Fruit fly (Drosophila melanogaster) whole organism, embryonic: Measurements from ENCODE around the gene GstD4.

ENCODE experiments used
- Atf6 ChIP-seq: fragments of 200-800 bp; sonication (Bioruptor generic); IDR thresholded peaks from 2 replicates; pipeline ENCODE4 v1.3.6; 2022; ENCODE audit warnings: missing biosample characterization, missing genetic modification characterization
- CG10267 ChIP-seq: fragments of 200-800 bp; sonication (Bioruptor generic); optimal IDR thresholded peaks from 2 replicates; lab custom pipeline; 2018; ENCODE audit warnings: missing biosample characterization, mild to moderate bottlenecking, missing genetic modification characterization, moderate library complexity
- CG10462 ChIP-seq: fragments of 200-800 bp; sonication (Bioruptor generic); optimal IDR thresholded peaks from 2 replicates; lab custom pipeline; 2016; ENCODE audit warnings: missing biosample characterization, missing genetic modification characterization
- CG12104 ChIP-seq: fragments of 200-800 bp; sonication (Bioruptor generic); optimal IDR thresholded peaks from 3 replicates; lab custom pipeline; 2016; ENCODE audit warnings: missing biosample characterization, missing genetic modification characterization
- CG12299 ChIP-seq: fragments of 200-800 bp; sonication (Bioruptor generic); optimal IDR thresholded peaks from 2 replicates; lab custom pipeline; 2018; ENCODE audit warnings: missing biosample characterization, mild to moderate bottlenecking, missing genetic modification characterization
- CG14014 ChIP-seq: fragments of 200-800 bp; sonication (Bioruptor generic); IDR thresholded peaks from 2 replicates; pipeline ENCODE4 v1.3.6; 2022; ENCODE audit warnings: missing biosample characterization, missing genetic modification characterization
- CG14050 ChIP-seq: fragments of 200-800 bp; sonication (Bioruptor generic); IDR thresholded peaks from 3 replicates; pipeline ENCODE4 v1.3.6; 2022; ENCODE audit warnings: missing biosample characterization, missing genetic modification characterization
- CG14710 ChIP-seq: fragments of 200-800 bp; sonication (Bioruptor generic); optimal IDR thresholded peaks from 3 replicates; lab custom pipeline; 2019; ENCODE audit warnings: missing biosample characterization, mild to moderate bottlenecking, missing genetic modification characterization, moderate library complexity
- CG17186 ChIP-seq: fragments of 200-800 bp; sonication (Bioruptor generic); optimal IDR thresholded peaks from 3 replicates; lab custom pipeline; 2017; ENCODE audit warnings: missing biosample characterization, missing genetic modification reagents, missing genetic modification characterization
- CG17359 ChIP-seq: fragments of 200-800 bp; sonication (Bioruptor generic); optimal IDR thresholded peaks from 3 replicates; lab custom pipeline; 2018; ENCODE audit warnings: missing biosample characterization, mild to moderate bottlenecking, missing genetic modification characterization, moderate library complexity
- CG17361 ChIP-seq: fragments of 200-800 bp; sonication (Bioruptor generic); IDR thresholded peaks from 3 replicates; pipeline ENCODE4 v1.3.6; 2022; ENCODE audit warnings: missing biosample characterization, missing genetic modification characterization
- CG17612 ChIP-seq: fragments of 200-800 bp; sonication (Bioruptor generic); IDR thresholded peaks from 2 replicates; pipeline ENCODE4 v1.3.6; 2022; ENCODE audit warnings: missing biosample characterization, missing genetic modification characterization
- CG2116 ChIP-seq: fragments of 200-800 bp; sonication (Bioruptor generic); optimal IDR thresholded peaks from 3 replicates; lab custom pipeline; 2018; ENCODE audit warnings: missing biosample characterization, mild to moderate bottlenecking, missing genetic modification characterization
- CG2199 ChIP-seq: fragments of 200-800 bp; sonication (Bioruptor generic); IDR thresholded peaks from 3 replicates; pipeline ENCODE4 v1.3.6; 2022; ENCODE audit warnings: missing biosample characterization, missing genetic modification characterization
- CG2678 ChIP-seq: fragments of 200-800 bp; sonication (Bioruptor generic); optimal IDR thresholded peaks from 3 replicates; lab custom pipeline; 2019; ENCODE audit warnings: missing biosample characterization, mild to moderate bottlenecking, missing genetic modification characterization, moderate library complexity
- CG32772 ChIP-seq: fragments of 200-800 bp; sonication (Bioruptor generic); IDR thresholded peaks from 2 replicates; pipeline ENCODE4 v1.3.6; 2022; ENCODE audit warnings: missing biosample characterization, missing genetic modification characterization
- CG3995 ChIP-seq: fragments of 200-800 bp; sonication (Bioruptor generic); optimal IDR thresholded peaks from 3 replicates; lab custom pipeline; 2016; ENCODE audit warnings: missing biosample characterization, missing genetic modification characterization
- CG4854 ChIP-seq: fragments of 200-800 bp; sonication (Bioruptor generic); optimal IDR thresholded peaks from 2 replicates; lab custom pipeline; 2016; ENCODE audit warnings: missing biosample characterization, missing genetic modification characterization, inconsistent platforms
- CG6272 ChIP-seq: fragments of 200-800 bp; sonication (Bioruptor generic); IDR thresholded peaks from 2 replicates; pipeline ENCODE4 v1.3.6; 2022; ENCODE audit warnings: missing biosample characterization, missing genetic modification characterization
- CG6689 ChIP-seq: fragments of 200-800 bp; sonication (Bioruptor generic); IDR thresholded peaks from 2 replicates; pipeline ENCODE4 v1.3.6; 2022; ENCODE audit warnings: missing biosample characterization, missing genetic modification characterization
- CG7357 ChIP-seq: fragments of 200-800 bp; sonication (Bioruptor generic); IDR thresholded peaks from 3 replicates; pipeline ENCODE4 v1.3.6; 2022; ENCODE audit warnings: missing biosample characterization, missing genetic modification characterization
- CG8290 ChIP-seq, 3 experiments: fragments of 200-800 bp; sonication (Bioruptor generic); optimal IDR thresholded peaks; 2 replicates each; lab custom pipeline; 2016 to 2019; ENCODE audit warnings: missing biosample characterization in 3 of 3, missing genetic modification characterization in 3 of 3, mild to moderate bottlenecking in 2 of 3, moderate library complexity in 1 of 3
- CG8478 ChIP-seq: fragments of >200 bp; optimal IDR thresholded peaks from 2 replicates; lab custom pipeline; 2018
- CkIIα-i1 ChIP-seq: fragments of 200-800 bp; sonication (Bioruptor generic); IDR thresholded peaks from 2 replicates; pipeline ENCODE4 v1.3.6; 2022; ENCODE audit warnings: missing biosample characterization, missing genetic modification characterization
- D19A ChIP-seq: fragments of 200-800 bp; optimal IDR thresholded peaks from 3 replicates; lab custom pipeline; 2019; ENCODE audit warnings: missing biosample characterization, mild to moderate bottlenecking, missing genetic modification characterization, moderate library complexity
- Eip74EF ChIP-seq, 2 experiments: fragments of 200-800 bp in 1 of 2; fragments of >200 bp in 1 of 2; sonication (Bioruptor generic) in 1 of 2; optimal IDR thresholded peaks; 2 replicates each; lab custom pipeline; 2017 to 2019; ENCODE audit warnings: missing biosample characterization in 2 of 2, missing genetic modification characterization in 2 of 2, mild to moderate bottlenecking in 1 of 2, moderate library complexity in 1 of 2
- Ets97D ChIP-seq: fragments of 200-800 bp; sonication (Bioruptor generic); optimal IDR thresholded peaks from 3 replicates; lab custom pipeline; 2016; ENCODE audit warnings: missing biosample characterization, missing genetic modification characterization
- GATAe ChIP-seq: fragments of 200-800 bp; sonication (Bioruptor generic); conservative IDR thresholded peaks from 2 replicates; pipeline ENCODE4 v1.3.6; 2022; ENCODE audit warnings: missing biosample characterization, missing genetic modification characterization
- HLHmδ ChIP-seq: fragments of 200-800 bp; sonication (Bioruptor generic); optimal IDR thresholded peaks from 2 replicates; lab custom pipeline; 2018; ENCODE audit warnings: missing biosample characterization, mild to moderate bottlenecking, missing genetic modification characterization, moderate library complexity
- Lhr ChIP-seq: fragments of 200-800 bp; sonication (Bioruptor generic); optimal IDR thresholded peaks from 3 replicates; lab custom pipeline; 2017; ENCODE audit warnings: mild to moderate bottlenecking, missing biosample characterization, missing genetic modification reagents, missing genetic modification characterization
- Max ChIP-seq: fragments of 200-800 bp; sonication (Bioruptor generic); optimal IDR thresholded peaks from 2 replicates; lab custom pipeline; 2016; ENCODE audit warnings: missing biosample characterization, mild to moderate bottlenecking, missing genetic modification characterization
- Mes4 ChIP-seq: fragments of 200-800 bp; sonication (Bioruptor generic); optimal IDR thresholded peaks from 2 replicates; lab custom pipeline; 2016; ENCODE audit warnings: missing biosample characterization, missing genetic modification characterization
- corto ChIP-seq: fragments of 200-800 bp; sonication (Bioruptor generic); optimal IDR thresholded peaks from 2 replicates; lab custom pipeline; 2016; ENCODE audit warnings: missing biosample characterization, mild to moderate bottlenecking, missing genetic modification characterization, moderate library complexity
- da ChIP-seq: fragments of 200-800 bp; sonication (Bioruptor generic); optimal IDR thresholded peaks from 2 replicates; lab custom pipeline; 2016; ENCODE audit warnings: missing biosample characterization, missing genetic modification characterization
- dpn ChIP-seq, 2 experiments: fragments of 200-800 bp; sonication (Bioruptor generic); optimal IDR thresholded peaks; 3 replicates each; lab custom pipeline; 2016; ENCODE audit warnings: missing biosample characterization in 2 of 2, missing genetic modification characterization in 2 of 2
- eyg ChIP-seq: fragments of 200-800 bp; sonication (Bioruptor generic); optimal IDR thresholded peaks from 3 replicates; lab custom pipeline; 2016; ENCODE audit warnings: missing biosample characterization, missing genetic modification characterization
- fru ChIP-seq: fragments of >200 bp; optimal IDR thresholded peaks from 2 replicates; lab custom pipeline; 2017
- gem ChIP-seq: fragments of 200-800 bp; sonication (Bioruptor generic); optimal IDR thresholded peaks from 2 replicates; lab custom pipeline; 2019; ENCODE audit warnings: missing biosample characterization, mild to moderate bottlenecking, missing genetic modification characterization, moderate library complexity
- gfzf ChIP-seq: fragments of 200-800 bp; sonication (Bioruptor generic); optimal IDR thresholded peaks from 2 replicates; lab custom pipeline; 2016; ENCODE audit warnings: missing biosample characterization, mild to moderate bottlenecking, missing genetic modification characterization, moderate library complexity
- klu ChIP-seq: fragments of 200-800 bp; sonication (Bioruptor generic); IDR thresholded peaks from 2 replicates; pipeline ENCODE4 v1.3.6; 2022; ENCODE audit warnings: missing biosample characterization, missing genetic modification characterization
- mirr ChIP-seq: fragments of 200-800 bp; sonication (Bioruptor generic); optimal IDR thresholded peaks from 3 replicates; lab custom pipeline; 2018; ENCODE audit warnings: missing biosample characterization, mild to moderate bottlenecking, missing genetic modification characterization
- nom ChIP-seq: fragments of 200-800 bp; sonication (Bioruptor generic); optimal IDR thresholded peaks from 2 replicates; lab custom pipeline; 2017; ENCODE audit warnings: missing biosample characterization, missing genetic modification characterization, mild to moderate bottlenecking, moderate library complexity, missing genetic modification reagents
- prd ChIP-seq, 3 experiments: fragments of >200 bp in 2 of 3; fragments of 200-800 bp in 1 of 3; sonication (Bioruptor generic) in 1 of 3; optimal IDR thresholded peaks in 2 of 3; IDR thresholded peaks in 1 of 3; 2 replicates in 2 of 3; 3 replicates in 1 of 3; pipeline versions ENCODE4 v1.3.6 to Lab custom; 2017 to 2022; ENCODE audit warnings: missing biosample characterization in 1 of 3, missing genetic modification characterization in 1 of 3
- rib ChIP-seq: fragments of 200-800 bp; sonication (Bioruptor generic); IDR thresholded peaks from 2 replicates; pipeline ENCODE4 v1.3.6; 2022; ENCODE audit warnings: missing biosample characterization, missing genetic modification characterization
- sd ChIP-seq: fragments of 200-800 bp; sonication (Bioruptor generic); optimal IDR thresholded peaks from 3 replicates; lab custom pipeline; 2018; ENCODE audit warnings: missing biosample characterization, mild to moderate bottlenecking, missing genetic modification characterization, moderate library complexity
- sima ChIP-seq: fragments of 200-800 bp; sonication (Bioruptor generic); optimal IDR thresholded peaks from 2 replicates; lab custom pipeline; 2016; ENCODE audit warnings: missing biosample characterization, missing genetic modification characterization
- slbo ChIP-seq: fragments of 200-800 bp; sonication (Bioruptor generic); IDR thresholded peaks from 2 replicates; pipeline ENCODE4 v1.3.6; 2022; ENCODE audit warnings: missing biosample characterization, missing genetic modification characterization
- slou ChIP-seq: fragments of 200-800 bp; sonication (Bioruptor generic); optimal IDR thresholded peaks from 3 replicates; lab custom pipeline; 2016; ENCODE audit warnings: missing biosample characterization, missing genetic modification characterization
- sqz ChIP-seq: fragments of 200-800 bp; sonication (Bioruptor generic); optimal IDR thresholded peaks from 3 replicates; lab custom pipeline; 2018; ENCODE audit warnings: missing biosample characterization, mild to moderate bottlenecking, missing genetic modification characterization
- trem ChIP-seq: fragments of 200-800 bp; optimal IDR thresholded peaks from 3 replicates; lab custom pipeline; 2019; ENCODE audit warnings: missing biosample characterization, mild to moderate bottlenecking, missing genetic modification characterization, moderate library complexity
- z ChIP-seq: fragments of 200-800 bp; sonication (Bioruptor generic); IDR thresholded peaks from 3 replicates; pipeline ENCODE4 v1.3.6; 2022; ENCODE audit warnings: missing biosample characterization, missing genetic modification characterization

GstD4 gene

dm6 chr3R:12344914-12345549 is 28.9 kb upstream of the GstD4 start:
- TF ChIP-seq CG12299 = no peak
- TF ChIP-seq slbo (GFP tag; lab: Robert Waterston, UW) = no peak
- TF ChIP-seq sqz (GFP tag; lab: Kevin White, UChicago) = peak; percentile 12
- TF ChIP-seq CG10462 (GFP tag; lab: Kevin White, UChicago) = no peak
- no peak for TF ChIP-seq Eip74EF (GFP tag; optimal IDR thresholded peaks at IDR 0.05; lab: Kevin White, UChicago)
- peak; percentile 94 for TF ChIP-seq CG8290 (GFP tag; optimal IDR thresholded peaks at IDR 0.05; lab: Kevin White, UChicago)
- peak in 1 of 2 experiments; percentile 81 for TF ChIP-seq CG8290 (tag; optimal IDR thresholded peaks at IDR 0.05; lab: Kevin White, UChicago)
- TF ChIP-seq gem (tag; lab: Kevin White, UChicago) = peak; percentile 17
- TF ChIP-seq eyg (GFP tag; lab: Kevin White, UChicago) = no peak
- no peak for TF ChIP-seq gfzf
- peak; percentile 68 for TF ChIP-seq D19A
- TF ChIP-seq CG17612 = peak; percentile 89
- TF ChIP-seq CG2116 (GFP tag; lab: Kevin White, UChicago) = no peak
- no peak for TF ChIP-seq nom (GFP tag; lab: Kevin White, UChicago)
- no peak for TF ChIP-seq sima (GFP tag; lab: Kevin White, UChicago)
- TF ChIP-seq Max (GFP tag; lab: Kevin White, UChicago) = no peak
- no peak for TF ChIP-seq GATAe
- TF ChIP-seq CG2678 (tag; lab: Kevin White, UChicago) = no peak
- TF ChIP-seq Mes4 (GFP tag; lab: Kevin White, UChicago) = no peak
- TF ChIP-seq HLHmδ (GFP tag; lab: Kevin White, UChicago) = no peak
- TF ChIP-seq da = no peak
- TF ChIP-seq CG4854 = no peak
- TF ChIP-seq CG8478 (lab: Kevin White, UChicago) = no peak
- TF ChIP-seq CG17186 (GFP tag; lab: Kevin White, UChicago) = no peak
- TF ChIP-seq z (GFP tag; lab: Robert Waterston, UW) = no peak

dm6 chr3R:12345989-12346388 is 27.9 kb upstream of the GstD4 start:
- TF ChIP-seq mirr (no peak), CG32772 (no peak), CG2199 (GFP tag; lab: Robert Waterston, UW) (no peak), CG14050 (GFP tag; lab: Robert Waterston, UW) (no peak), Atf6 (GFP tag; lab: Robert Waterston, UW) (no peak), trem (tag; lab: Kevin White, UChicago) (no peak), CG17361 (GFP tag; lab: Robert Waterston, UW) (0 out of 3 replicates have a peak, but pooled peaks have one; percentile 36), dpn (GFP tag; optimal IDR thresholded peaks at IDR 0.05; lab: Kevin White, UChicago) (no peak), Lhr (GFP tag; lab: Kevin White, UChicago) (no peak), slou (GFP tag; lab: Kevin White, UChicago) (no peak), rib (no peak), corto (GFP tag; lab: Kevin White, UChicago) (no peak), sd (tag; lab: Kevin White, UChicago) (no peak), CG3995 (GFP tag; lab: Kevin White, UChicago) (no peak), prd (optimal IDR thresholded peaks at IDR 0.05; lab: Kevin White, UChicago) (no peak), prd (GFP tag; IDR thresholded peaks at IDR 0.05; lab: Robert Waterston, UW) (peak; percentile 32; the same call in 1 of the 3 replicates), CG6272 (GFP tag; lab: Robert Waterston, UW) (no peak), CG10267 (peak; percentile 13), CG14014 (GFP tag; lab: Robert Waterston, UW) (no peak), CG6689 (peak; percentile 48; the same call in 1 of the 2 replicates), CG7357 (GFP tag; lab: Robert Waterston, UW) (no peak), Ets97D (GFP tag; lab: Kevin White, UChicago) (no peak), klu (GFP tag; lab: Robert Waterston, UW) (no peak), CG14710 (tag; lab: Kevin White, UChicago) (peak; percentile 19), CkIIα-i1 (GFP tag; lab: Robert Waterston, UW) (no peak), CG12104 (GFP tag; lab: Kevin White, UChicago) (peak; percentile 12), gem (tag; lab: Kevin White, UChicago) (peak; percentile 60), CG17359 (no peak), fru (no peak)
